Fruit fly (Drosophila melanogaster) whole organism, embryonic: ENCODE measurements around the gene CG34126.
A peak's percentile ranks its signal among the peaks of the same experiment; 100 is the strongest.

Source experiments
- CG1024 ChIP-seq: fragments of 200-800 bp; sonication (Bioruptor generic); IDR thresholded peaks from 2 replicates; pipeline ENCODE4 v1.3.6; 2022; ENCODE audit warnings: missing biosample characterization, missing genetic modification characterization
- CG10321 ChIP-seq: fragments of 200-800 bp; sonication (Bioruptor generic); IDR thresholded peaks from 2 replicates; pipeline ENCODE4 v1.3.6; 2022; ENCODE audit warnings: missing biosample characterization, missing genetic modification characterization
- CG12219 ChIP-seq: fragments of 200-800 bp; sonication (Bioruptor generic); optimal IDR thresholded peaks from 3 replicates; lab custom pipeline; 2018; ENCODE audit warnings: missing biosample characterization, mild to moderate bottlenecking, missing genetic modification characterization
- CG13296 ChIP-seq: fragments of 200-800 bp; sonication (Bioruptor generic); optimal IDR thresholded peaks from 3 replicates; lab custom pipeline; 2018; ENCODE audit warnings: missing biosample characterization, mild to moderate bottlenecking, missing genetic modification characterization
- CG15479 ChIP-seq: fragments of 200-800 bp; sonication (Bioruptor generic); optimal IDR thresholded peaks from 3 replicates; lab custom pipeline; 2019; ENCODE audit warnings: missing biosample characterization, mild to moderate bottlenecking, missing genetic modification characterization, moderate library complexity
- CG17186 ChIP-seq: fragments of 200-800 bp; sonication (Bioruptor generic); optimal IDR thresholded peaks from 3 replicates; lab custom pipeline; 2017; ENCODE audit warnings: missing biosample characterization, missing genetic modification reagents, missing genetic modification characterization
- CG18262 ChIP-seq: fragments of 200-800 bp; optimal IDR thresholded peaks from 3 replicates; lab custom pipeline; 2019; ENCODE audit warnings: missing biosample characterization, mild to moderate bottlenecking, missing genetic modification characterization, moderate library complexity
- CG31365 ChIP-seq: fragments of 200-800 bp; sonication (Bioruptor generic); optimal IDR thresholded peaks from 2 replicates; lab custom pipeline; 2018; ENCODE audit warnings: missing biosample characterization, mild to moderate bottlenecking, missing genetic modification characterization
- CG32772 ChIP-seq: fragments of 200-800 bp; sonication (Bioruptor generic); IDR thresholded peaks from 2 replicates; pipeline ENCODE4 v1.3.6; 2022; ENCODE audit warnings: missing biosample characterization, missing genetic modification characterization
- CG33213 ChIP-seq: fragments of 200-800 bp; sonication (Bioruptor generic); optimal IDR thresholded peaks from 3 replicates; lab custom pipeline; 2016; ENCODE audit warnings: missing biosample characterization, missing genetic modification characterization
- CG4707 ChIP-seq: fragments of 200-800 bp; sonication (Bioruptor generic); optimal IDR thresholded peaks from 2 replicates; lab custom pipeline; 2018; ENCODE audit warnings: missing biosample characterization, mild to moderate bottlenecking, missing genetic modification characterization, moderate library complexity
- CG6765 ChIP-seq: fragments of 200-800 bp; sonication (Bioruptor generic); optimal IDR thresholded peaks from 3 replicates; lab custom pipeline; 2017; ENCODE audit warnings: missing biosample characterization, mild to moderate bottlenecking, missing genetic modification characterization
- CG8290 ChIP-seq, 3 experiments: fragments of 200-800 bp; sonication (Bioruptor generic); optimal IDR thresholded peaks; 2 replicates each; lab custom pipeline; 2016 to 2019; ENCODE audit warnings: missing biosample characterization in 3 of 3, missing genetic modification characterization in 3 of 3, mild to moderate bottlenecking in 2 of 3, moderate library complexity in 1 of 3
- CG9817 ChIP-seq: fragments of 200-800 bp; sonication (Bioruptor generic); optimal IDR thresholded peaks from 2 replicates; lab custom pipeline; 2018; ENCODE audit warnings: missing biosample characterization, mild to moderate bottlenecking, missing genetic modification characterization, moderate library complexity
- CHES-1-like ChIP-seq: fragments of 200-800 bp; sonication (Bioruptor generic); optimal IDR thresholded peaks from 2 replicates; lab custom pipeline; 2016; ENCODE audit warnings: missing biosample characterization, missing genetic modification characterization
- Dbx ChIP-seq: fragments of 200-800 bp; sonication (Bioruptor generic); IDR thresholded peaks from 3 replicates; pipeline ENCODE4 v1.3.6; 2022; ENCODE audit warnings: missing biosample characterization, missing genetic modification characterization
- Med ChIP-seq: fragments of 200-800 bp; sonication (Bioruptor generic); peaks from one replicate; lab custom pipeline; 2016; ENCODE audit warnings: missing biosample characterization, missing genetic modification characterization, mild to moderate bottlenecking, inconsistent platforms, moderate library complexity
- Mes4 ChIP-seq: fragments of 200-800 bp; sonication (Bioruptor generic); optimal IDR thresholded peaks from 2 replicates; lab custom pipeline; 2016; ENCODE audit warnings: missing biosample characterization, missing genetic modification characterization
- NFAT ChIP-seq: fragments of 200-800 bp; sonication (Bioruptor generic); IDR thresholded peaks from 2 replicates; pipeline ENCODE4 v1.3.6; 2022; ENCODE audit warnings: missing biosample characterization, missing genetic modification characterization
- NfI ChIP-seq: fragments of 200-800 bp; sonication (Bioruptor generic); optimal IDR thresholded peaks from 3 replicates; lab custom pipeline; 2018; ENCODE audit warnings: missing biosample characterization, mild to moderate bottlenecking, missing genetic modification characterization, moderate library complexity
- Optix ChIP-seq: fragments of 200-800 bp; sonication (Bioruptor generic); IDR thresholded peaks from 3 replicates; pipeline ENCODE4 v1.3.6; 2022; ENCODE audit warnings: missing biosample characterization, missing genetic modification characterization
- Ravus ChIP-seq: fragments of 200-800 bp; sonication (Bioruptor generic); IDR thresholded peaks from 2 replicates; pipeline ENCODE4 v1.3.6; 2022; ENCODE audit warnings: missing biosample characterization, missing genetic modification characterization
- Rfx ChIP-seq: fragments of 200-800 bp; sonication (Bioruptor generic); IDR thresholded peaks from 2 replicates; pipeline ENCODE4 v1.3.6; 2022; ENCODE audit warnings: missing biosample characterization, missing genetic modification characterization
- Sin3A ChIP-seq: fragments of >200 bp; optimal IDR thresholded peaks from 2 replicates; lab custom pipeline; 2018
- Xrp1 ChIP-seq: fragments of 200-800 bp; sonication (Bioruptor generic); IDR thresholded peaks from 2 replicates; pipeline ENCODE4 v1.3.6; 2022; ENCODE audit warnings: missing biosample characterization, missing genetic modification characterization
- danr ChIP-seq: fragments of 200-800 bp; sonication (Bioruptor generic); IDR thresholded peaks from 2 replicates; pipeline ENCODE4 v1.3.6; 2022; ENCODE audit warnings: missing biosample characterization, missing genetic modification characterization
- exex ChIP-seq: fragments of 200-800 bp; sonication (Bioruptor generic); optimal IDR thresholded peaks from 4 replicates; lab custom pipeline; 2018; ENCODE audit warnings: missing biosample characterization, mild to moderate bottlenecking, missing genetic modification characterization, moderate library complexity
- jumu ChIP-seq: fragments of 200-800 bp; sonication (Bioruptor generic); optimal IDR thresholded peaks from 3 replicates; lab custom pipeline; 2016; ENCODE audit warnings: missing biosample characterization, missing genetic modification characterization
- kay ChIP-seq: fragments of 200-800 bp; sonication (Bioruptor generic); optimal IDR thresholded peaks from 2 replicates; lab custom pipeline; 2016; ENCODE audit warnings: missing biosample characterization, missing genetic modification characterization
- lov ChIP-seq, 2 experiments: fragments of 200-800 bp in 1 of 2; fragments of >200 bp in 1 of 2; sonication (Bioruptor generic) in 1 of 2; IDR thresholded peaks in 1 of 2; optimal IDR thresholded peaks in 1 of 2; 2 replicates in 1 of 2; 3 replicates in 1 of 2; pipeline versions ENCODE4 v1.3.6 to Lab custom; 2017 to 2022; ENCODE audit warnings: missing biosample characterization in 1 of 2, missing genetic modification characterization in 1 of 2
- oc ChIP-seq: fragments of 200-800 bp; sonication (Bioruptor generic); optimal IDR thresholded peaks from 2 replicates; lab custom pipeline; 2018; ENCODE audit warnings: missing biosample characterization, mild to moderate bottlenecking, missing genetic modification characterization, moderate library complexity
- pho ChIP-seq: fragments of 200-800 bp; sonication (Bioruptor generic); optimal IDR thresholded peaks from 2 replicates; lab custom pipeline; 2016; ENCODE audit warnings: missing biosample characterization, missing genetic modification characterization
- salm ChIP-seq: fragments of 200-800 bp; sonication (Bioruptor generic); optimal IDR thresholded peaks from 2 replicates; lab custom pipeline; 2018; ENCODE audit warnings: missing biosample characterization, mild to moderate bottlenecking, missing genetic modification characterization
- sens ChIP-seq: fragments of 200-800 bp; sonication (Bioruptor generic); peaks from one replicate; lab custom pipeline; 2016; ENCODE audit warnings: missing biosample characterization, missing genetic modification characterization
- sim ChIP-seq: fragments of 200-800 bp; sonication (Bioruptor generic); IDR thresholded peaks from 2 replicates; pipeline ENCODE4 v1.3.6; 2022; ENCODE audit warnings: missing biosample characterization, missing genetic modification characterization
- sisA ChIP-seq: fragments of 200-800 bp; sonication (Bioruptor generic); IDR thresholded peaks from 2 replicates; pipeline ENCODE4 v1.3.6; 2022; ENCODE audit warnings: missing biosample characterization, missing genetic modification characterization
- stwl ChIP-seq: fragments of 200-800 bp; sonication (Bioruptor generic); optimal IDR thresholded peaks from 3 replicates; lab custom pipeline; 2018; ENCODE audit warnings: missing biosample characterization, mild to moderate bottlenecking, missing genetic modification characterization, moderate library complexity
- tap ChIP-seq: fragments of 200-800 bp; optimal IDR thresholded peaks from 3 replicates; lab custom pipeline; 2019; ENCODE audit warnings: missing biosample characterization, mild to moderate bottlenecking, missing genetic modification characterization, moderate library complexity
- toy ChIP-seq: fragments of 200-800 bp; sonication (Bioruptor generic); IDR thresholded peaks from 2 replicates; pipeline ENCODE4 v1.3.6; 2022; ENCODE audit warnings: missing biosample characterization, missing genetic modification characterization
- zen ChIP-seq: fragments of 200-800 bp; sonication (Bioruptor generic); optimal IDR thresholded peaks from 3 replicates; lab custom pipeline; 2018; ENCODE audit warnings: missing biosample characterization, mild to moderate bottlenecking, missing genetic modification characterization, moderate library complexity

Gene CG34126

dm6 chr2L:5010784-5011260, 29.4 kb downstream of the CG34126 start, which contains the start of the genes CG31917, Tfb5 and SelT (continued):
- TF ChIP-seq lov (optimal IDR thresholded peaks at IDR 0.05; lab: Kevin White, UChicago) (peak; percentile 60), lov (GFP tag; IDR thresholded peaks at IDR 0.05; lab: Robert Waterston, UW) (no peak), kay (GFP tag; lab: Kevin White, UChicago) (peak; percentile 13), NfI (GFP tag; lab: Kevin White, UChicago) (peak; percentile 59), CG9817 (tag; lab: Kevin White, UChicago) (peak; percentile 75), NFAT (GFP tag; lab: Robert Waterston, UW) (no peak), CG8290 (GFP tag; optimal IDR thresholded peaks at IDR 0.05; lab: Kevin White, UChicago) (peak; percentile 64), CG8290 (tag; optimal IDR thresholded peaks at IDR 0.05; lab: Kevin White, UChicago) (no peak), CG6765 (GFP tag; lab: Kevin White, UChicago) (no peak), Mes4 (GFP tag; lab: Kevin White, UChicago) (no peak), Sin3A (peak; percentile 66), Optix (GFP tag; lab: Robert Waterston, UW) (no peak), oc (tag; lab: Kevin White, UChicago) (no peak), CG1024 (GFP tag; lab: Robert Waterston, UW) (peak; percentile 34; the same call in 1 of the 2 replicates), CG18262 (tag; lab: Kevin White, UChicago) (no peak), Rfx (GFP tag; lab: Robert Waterston, UW) (peak; percentile 80), Xrp1 (GFP tag; lab: Robert Waterston, UW) (peak; percentile 43; the same call in 1 of the 2 replicates), tap (tag; lab: Kevin White, UChicago) (no peak), zen (tag; lab: Kevin White, UChicago) (peak; percentile 50), CG4707 (GFP tag; lab: Kevin White, UChicago) (no peak), CG32772 (GFP tag; lab: Robert Waterston, UW) (no peak), CHES-1-like (peak; percentile 71), jumu (GFP tag; lab: Kevin White, UChicago) (peak; percentile 46), CG15479 (no peak), CG13296 (GFP tag; lab: Kevin White, UChicago) (no peak), danr (peak; percentile 34; the same call in 1 of the 2 replicates), salm (tag; lab: Kevin White, UChicago) (peak; percentile 10), Med (GFP tag; lab: Kevin White, UChicago) (peak; percentile 92), toy (GFP tag; lab: Robert Waterston, UW) (no peak), CG17186 (no peak), CG33213 (GFP tag; lab: Kevin White, UChicago) (peak; percentile 65), Ravus (GFP tag; lab: Robert Waterston, UW) (no peak), sisA (GFP tag; lab: Robert Waterston, UW) (peak; percentile 59; the same call in 1 of the 2 replicates), CG31365 (tag; lab: Kevin White, UChicago) (no peak), exex (tag; lab: Kevin White, UChicago) (no peak), CG10321 (GFP tag; lab: Robert Waterston, UW) (no peak), stwl (tag; lab: Kevin White, UChicago) (peak; percentile 49), sim (GFP tag; lab: Robert Waterston, UW) (no peak), CG12219 (GFP tag; lab: Kevin White, UChicago) (peak; percentile 11), pho (GFP tag; lab: Kevin White, UChicago) (peak; percentile 77), Dbx (GFP tag; lab: Robert Waterston, UW) (0 out of 3 replicates have a peak, but pooled peaks have one; percentile 11)
- TF ChIP-seq, all 482 proteins: peak for 225

- TF ChIP-seq sens (GFP tag; lab: Kevin White, UChicago) (peak; percentile 10), Med (GFP tag; lab: Kevin White, UChicago) (no peak)
These were observed 39.1 kb downstream of the CG34126 start for dm6 chr2L:5020479-5020878.
